Worm (Caenorhabditis elegans): ENCODE data around the gene T28A11.18.

Gene T28A11.18

DNA sequence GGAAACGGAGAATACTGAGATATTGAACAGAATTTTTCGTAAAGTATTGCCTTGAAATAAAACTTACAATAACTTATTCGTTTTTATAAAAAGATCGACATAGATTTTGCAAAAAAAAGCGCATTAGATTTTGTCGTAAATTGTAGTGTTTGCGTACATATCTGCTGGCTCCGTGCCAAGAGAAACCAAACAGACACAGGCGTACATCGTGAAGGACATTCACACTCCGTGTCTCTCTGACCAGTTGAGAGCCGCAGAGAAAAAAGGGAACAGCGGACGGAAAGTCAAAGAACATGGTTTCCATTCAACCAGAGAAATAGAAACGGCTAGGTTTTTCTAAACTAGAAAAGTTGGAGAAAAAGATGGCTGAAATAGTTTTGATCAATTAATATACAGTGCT lies 47.5 kb upstream of the T28A11.18 start, which contains the start of gene arrd-19 (continued):
- no peak for TF ChIP-seq ces-1 (GFP tag; optimal IDR thresholded peaks at IDR 0.05)
- peak; percentile 56 for TF ChIP-seq rbr-2 (tag; optimal IDR thresholded peaks at IDR 0.05)
- TF ChIP-seq unc-130 (GFP tag; optimal IDR thresholded peaks at IDR 0.05): no peak
- peak; percentile 99 for TF ChIP-seq aha-1 (tag)
- peak; percentile 86 for TF ChIP-seq ctbp-1 (GFP tag; IDR thresholded peaks at IDR 0.05)
- TF ChIP-seq nhr-11 (tag; optimal IDR thresholded peaks at IDR 0.05): peak; percentile 74
- no peak for TF ChIP-seq fos-1 (tag; optimal IDR thresholded peaks at IDR 0.05)
- TF ChIP-seq nhr-42 (GFP tag; IDR thresholded peaks at IDR 0.05): no peak; the same call in 1 of the 2 replicates
- TF ChIP-seq nhr-41 (GFP tag; IDR thresholded peaks at IDR 0.05): no peak
- TF ChIP-seq daf-16 (GFP tag; optimal IDR thresholded peaks at IDR 0.05): peak in 1 of 2 experiments; percentile 5
- peak; percentile 62 for TF ChIP-seq daf-16 (tag; optimal IDR thresholded peaks at IDR 0.05)
- TF ChIP-seq egl-43 (GFP tag; IDR thresholded peaks at IDR 0.05): no peak; the same call in 1 of the 2 replicates
- TF ChIP-seq dmd-8 (GFP tag; IDR thresholded peaks at IDR 0.05): no peak
- TF ChIP-seq Y5F2A.4 (GFP tag; optimal IDR thresholded peaks at IDR 0.05): no peak
- no peak for TF ChIP-seq ztf-11 (tag; optimal IDR thresholded peaks at IDR 0.05)
- TF ChIP-seq lim-7 (GFP tag; IDR thresholded peaks at IDR 0.05): no peak

DNA sequence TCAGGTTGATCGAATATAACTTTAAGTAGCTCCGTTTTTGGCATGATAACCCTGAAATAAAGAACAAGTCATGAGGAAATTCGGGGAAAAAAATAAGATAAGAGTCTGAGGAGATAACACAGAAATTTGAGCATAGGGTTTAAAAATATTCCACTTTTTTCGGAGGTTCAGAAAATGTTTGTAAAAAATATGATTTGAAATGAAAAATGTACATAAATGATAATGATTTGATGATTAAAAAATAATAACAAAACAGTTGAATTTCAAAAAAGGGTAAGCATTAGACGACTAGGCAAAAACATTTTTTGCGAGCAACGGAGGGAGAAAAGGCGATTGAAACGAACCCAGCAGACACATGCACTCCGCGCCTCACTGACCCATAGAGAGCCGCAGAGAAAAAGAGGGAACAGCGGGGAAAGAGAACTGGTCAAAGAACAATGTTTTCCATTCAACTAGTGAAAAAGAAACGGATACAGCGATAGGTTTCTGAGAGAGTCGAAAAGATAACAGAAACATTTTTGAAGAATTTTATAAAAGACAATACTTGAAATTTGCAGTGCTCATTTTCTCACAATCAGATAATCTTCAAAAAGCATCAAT lies 44.3 kb upstream of the T28A11.18 start, which contains the start of gene arrd-18:
arrd-18 (minus strand) TSS at position 51 of the 600 bp plus-strand sequence.
- TF ChIP-seq mdl-1 (tag; optimal IDR thresholded peaks at IDR 0.05) (peak in 1 of 2 experiments; percentile 51), egl-43 (GFP tag; IDR thresholded peaks at IDR 0.05) (no peak), F49E8.2 (tag; optimal IDR thresholded peaks at IDR 0.05; ENCODE audit: borderline replicate concordance) (no peak), R02D3.7 (tag; optimal IDR thresholded peaks at IDR 0.05) (no peak), lim-7 (GFP tag; IDR thresholded peaks at IDR 0.05) (no peak), zip-11 (GFP tag; IDR thresholded peaks at IDR 0.05) (no peak), hmg-1.1 (GFP tag; IDR thresholded peaks at IDR 0.05) (peak; percentile 83), nhr-111 (GFP tag; optimal IDR thresholded peaks at IDR 0.05) (no peak), Y75B8A.6 (GFP tag; IDR thresholded peaks at IDR 0.05) (no peak), unc-62 (GFP tag; optimal IDR thresholded peaks at IDR 0.05 in 1 of 2) (peak in 1 of 2 experiments; percentile 56), unc-62 (tag; optimal IDR thresholded peaks at IDR 0.05) (no peak), spr-1 (tag; optimal IDR thresholded peaks at IDR 0.05) (no peak), ceh-62 (tag; optimal IDR thresholded peaks at IDR 0.05) (no peak), dve-1 (tag; optimal IDR thresholded peaks at IDR 0.05; ENCODE audit: insufficient read depth) (no peak), php-3 (GFP tag; IDR thresholded peaks at IDR 0.05) (peak; percentile 18; the same call in 1 of the 2 replicates), dpl-1 (GFP tag; optimal IDR thresholded peaks at IDR 0.05) (no peak), lir-3 (tag; optimal IDR thresholded peaks at IDR 0.05) (no peak), nhr-237 (tag; optimal IDR thresholded peaks at IDR 0.05) (no peak), mxl-3 (GFP tag; optimal IDR thresholded peaks at IDR 0.05) (peak; percentile 34), nhr-48 (tag; optimal IDR thresholded peaks at IDR 0.05) (peak; percentile 70), aha-1 (tag) (peak; percentile 78), Y5F2A.4 (GFP tag; optimal IDR thresholded peaks at IDR 0.05) (no peak), nhr-102 (tag; optimal IDR thresholded peaks at IDR 0.05) (no peak), F26F4.8 (GFP tag; conservative IDR thresholded peaks at IDR 0.05) (no peak), snpc-4 (tag; optimal IDR thresholded peaks at IDR 0.05) (no peak), hlh-30 (tag; optimal IDR thresholded peaks at IDR 0.05; ENCODE audit: insufficient read depth) (no peak), hlh-11 (tag; optimal IDR thresholded peaks at IDR 0.05) (peak; percentile 73), zip-2 (tag; optimal IDR thresholded peaks at IDR 0.05) (no peak), ctbp-1 (GFP tag; IDR thresholded peaks at IDR 0.05) (peak; percentile 59), madf-5 (GFP tag; IDR thresholded peaks at IDR 0.05) (no peak), lsy-2 (tag; optimal IDR thresholded peaks at IDR 0.05) (no peak), mep-1 (tag; optimal IDR thresholded peaks at IDR 0.05) (no peak), nhr-11 (tag; optimal IDR thresholded peaks at IDR 0.05) (peak; percentile 4), arid-1 (GFP tag; conservative IDR thresholded peaks at IDR 0.05) (no peak), tra-1 (GFP tag; IDR thresholded peaks at IDR 0.05) (0 out of 2 replicates have a peak, but pooled peaks have one; percentile 10), F44E2.7 (GFP tag; IDR thresholded peaks at IDR 0.05) (no peak), pha-4 (GFP tag; IDR thresholded peaks at IDR 0.05) (no peak), pha-4 (tag; optimal IDR thresholded peaks at IDR 0.05) (no peak), Y48G9A.11 (GFP tag; IDR thresholded peaks at IDR 0.05) (no peak), nhr-77 (tag; optimal IDR thresholded peaks at IDR 0.05) (peak; percentile 43)
